Fruit fly (Drosophila melanogaster) whole organism, pupa: ENCODE measurements around the gene ND-51.

Experiments used
- CG10348 ChIP-seq: fragments of 200-800 bp; sonication (Bioruptor generic); IDR thresholded peaks from 2 replicates; pipeline ENCODE4 v1.3.6; 2022; ENCODE audit warnings: missing biosample characterization, missing genetic modification characterization
- CG12605 ChIP-seq: fragments of 200-800 bp; sonication (Bioruptor generic); IDR thresholded peaks from 2 replicates; pipeline ENCODE4 v1.3.6; 2022; ENCODE audit warnings: missing biosample characterization, missing genetic modification characterization
- CG13204 ChIP-seq: fragments of 200-800 bp; sonication (Bioruptor generic); optimal IDR thresholded peaks from 2 replicates; lab custom pipeline; 2018; ENCODE audit warnings: missing biosample characterization, mild to moderate bottlenecking, missing genetic modification characterization, moderate library complexity
- CG14655 ChIP-seq: fragments of 200-800 bp; sonication (Bioruptor generic); optimal IDR thresholded peaks from 3 replicates; lab custom pipeline; 2017; ENCODE audit warnings: mild to moderate bottlenecking, missing biosample characterization, missing genetic modification reagents, missing genetic modification characterization
- CG15710 ChIP-seq: fragments of 200-800 bp; sonication (Bioruptor generic); optimal IDR thresholded peaks from 2 replicates; lab custom pipeline; 2018; ENCODE audit warnings: missing biosample characterization, mild to moderate bottlenecking, missing genetic modification characterization, moderate library complexity
- CG17806 ChIP-seq: fragments of 200-800 bp; sonication (Bioruptor generic); optimal IDR thresholded peaks from 2 replicates; lab custom pipeline; 2018; ENCODE audit warnings: missing biosample characterization, mild to moderate bottlenecking, missing genetic modification characterization, moderate library complexity
- CG32121 ChIP-seq: fragments of 200-800 bp; sonication (Bioruptor generic); IDR thresholded peaks from 2 replicates; pipeline ENCODE4 v1.3.6; 2022; ENCODE audit warnings: missing biosample characterization, missing genetic modification characterization
- CG34367 ChIP-seq: fragments of 200-800 bp; sonication (Bioruptor generic); optimal IDR thresholded peaks from 2 replicates; lab custom pipeline; 2018; ENCODE audit warnings: missing biosample characterization, mild to moderate bottlenecking, missing genetic modification characterization
- CG4496 ChIP-seq: fragments of 200-800 bp; sonication (Bioruptor generic); IDR thresholded peaks from 3 replicates; pipeline ENCODE4 v1.3.6; 2022; ENCODE audit warnings: missing biosample characterization, missing genetic modification characterization
- CG8159 ChIP-seq: fragments of 200-800 bp; sonication (Bioruptor generic); optimal IDR thresholded peaks from 3 replicates; lab custom pipeline; 2018; ENCODE audit warnings: missing biosample characterization, mild to moderate bottlenecking, missing genetic modification characterization, moderate library complexity
- CG8301 ChIP-seq: fragments of 200-800 bp; sonication (Bioruptor generic); optimal IDR thresholded peaks from 2 replicates; lab custom pipeline; 2018; ENCODE audit warnings: missing biosample characterization, mild to moderate bottlenecking, missing genetic modification characterization
- CG9948 ChIP-seq: fragments of 200-800 bp; sonication (Bioruptor generic); optimal IDR thresholded peaks from 2 replicates; lab custom pipeline; 2018; ENCODE audit warnings: missing biosample characterization, mild to moderate bottlenecking, missing genetic modification characterization, moderate library complexity
- D1 ChIP-seq: fragments of 200-800 bp; sonication (Bioruptor generic); optimal IDR thresholded peaks from 2 replicates; lab custom pipeline; 2018; ENCODE audit warnings: missing biosample characterization, mild to moderate bottlenecking, missing genetic modification characterization, moderate library complexity
- EcR ChIP-seq: fragments of 200-800 bp; sonication (Bioruptor generic); optimal IDR thresholded peaks from 3 replicates; lab custom pipeline; 2019; ENCODE audit warnings: missing biosample characterization, missing genetic modification characterization, mild to moderate bottlenecking, moderate library complexity, missing genetic modification reagents
- Ets98B ChIP-seq: fragments of 200-800 bp; sonication (Bioruptor generic); IDR thresholded peaks from 2 replicates; pipeline ENCODE4 v1.3.6; 2022; ENCODE audit warnings: missing biosample characterization, missing genetic modification characterization
- Pif1A ChIP-seq: fragments of 200-800 bp; sonication (Bioruptor generic); optimal IDR thresholded peaks from 3 replicates; lab custom pipeline; 2016; ENCODE audit warnings: missing biosample characterization, missing genetic modification characterization
- Pif1B ChIP-seq: fragments of 200-800 bp; sonication (Bioruptor generic); optimal IDR thresholded peaks from 3 replicates; lab custom pipeline; 2016; ENCODE audit warnings: missing biosample characterization, missing genetic modification characterization
- Snoo ChIP-seq: fragments of 200-800 bp; sonication (Bioruptor generic); optimal IDR thresholded peaks from 3 replicates; lab custom pipeline; 2017; ENCODE audit warnings: missing biosample characterization, mild to moderate bottlenecking, missing genetic modification characterization, inconsistent platforms
- fd96Ca ChIP-seq: fragments of 200-800 bp; sonication (Bioruptor generic); IDR thresholded peaks from 3 replicates; pipeline ENCODE4 v1.3.6; 2022; ENCODE audit warnings: missing biosample characterization, missing genetic modification characterization
- gl ChIP-seq: fragments of 200-800 bp; sonication (Bioruptor generic); optimal IDR thresholded peaks from 2 replicates; lab custom pipeline; 2018; ENCODE audit warnings: missing biosample characterization, mild to moderate bottlenecking, missing genetic modification characterization
- rn ChIP-seq: fragments of 200-800 bp; sonication (Bioruptor generic); IDR thresholded peaks from 2 replicates; pipeline ENCODE4 v1.3.6; 2022; ENCODE audit warnings: missing biosample characterization, missing genetic modification characterization

ND-51 gene

DNA sequence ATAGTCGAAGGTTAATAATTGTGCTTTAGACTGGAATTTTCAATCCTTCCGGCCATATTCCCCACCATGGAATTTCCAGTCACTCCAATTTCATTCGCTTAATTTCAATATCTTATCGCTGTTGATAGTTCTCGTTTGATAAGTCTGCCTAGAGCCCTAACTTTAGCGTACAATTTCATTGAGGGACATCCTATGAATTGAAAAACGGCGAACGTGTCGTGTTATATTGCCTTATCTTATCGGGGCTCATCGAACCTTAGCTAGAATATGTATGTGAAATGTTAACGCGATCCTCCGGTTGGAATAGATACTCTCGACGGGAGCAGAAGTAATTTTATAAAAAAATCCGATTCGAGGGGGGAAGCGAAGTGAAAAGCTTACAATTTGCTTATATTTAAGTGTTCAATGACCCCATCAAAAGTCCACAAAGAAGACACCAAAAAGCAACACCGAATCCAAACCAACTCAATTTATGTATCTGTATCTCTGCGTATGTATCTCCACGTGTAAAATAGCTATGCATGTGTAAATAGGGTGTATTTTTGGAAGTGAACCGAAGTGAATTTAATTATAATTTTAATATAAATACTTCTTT lies 27.1 kb upstream of the ND-51 start:
- TF ChIP-seq fd96Ca: no peak
- no peak for TF ChIP-seq Pif1A
- no peak for TF ChIP-seq CG4496 (GFP tag; lab: Robert Waterston, UW)
- no peak for TF ChIP-seq CG12605 (GFP tag; lab: Robert Waterston, UW)
- TF ChIP-seq CG8159 (tag; lab: Kevin White, UChicago): no peak
- no peak for TF ChIP-seq rn (GFP tag; lab: Robert Waterston, UW)

DNA sequence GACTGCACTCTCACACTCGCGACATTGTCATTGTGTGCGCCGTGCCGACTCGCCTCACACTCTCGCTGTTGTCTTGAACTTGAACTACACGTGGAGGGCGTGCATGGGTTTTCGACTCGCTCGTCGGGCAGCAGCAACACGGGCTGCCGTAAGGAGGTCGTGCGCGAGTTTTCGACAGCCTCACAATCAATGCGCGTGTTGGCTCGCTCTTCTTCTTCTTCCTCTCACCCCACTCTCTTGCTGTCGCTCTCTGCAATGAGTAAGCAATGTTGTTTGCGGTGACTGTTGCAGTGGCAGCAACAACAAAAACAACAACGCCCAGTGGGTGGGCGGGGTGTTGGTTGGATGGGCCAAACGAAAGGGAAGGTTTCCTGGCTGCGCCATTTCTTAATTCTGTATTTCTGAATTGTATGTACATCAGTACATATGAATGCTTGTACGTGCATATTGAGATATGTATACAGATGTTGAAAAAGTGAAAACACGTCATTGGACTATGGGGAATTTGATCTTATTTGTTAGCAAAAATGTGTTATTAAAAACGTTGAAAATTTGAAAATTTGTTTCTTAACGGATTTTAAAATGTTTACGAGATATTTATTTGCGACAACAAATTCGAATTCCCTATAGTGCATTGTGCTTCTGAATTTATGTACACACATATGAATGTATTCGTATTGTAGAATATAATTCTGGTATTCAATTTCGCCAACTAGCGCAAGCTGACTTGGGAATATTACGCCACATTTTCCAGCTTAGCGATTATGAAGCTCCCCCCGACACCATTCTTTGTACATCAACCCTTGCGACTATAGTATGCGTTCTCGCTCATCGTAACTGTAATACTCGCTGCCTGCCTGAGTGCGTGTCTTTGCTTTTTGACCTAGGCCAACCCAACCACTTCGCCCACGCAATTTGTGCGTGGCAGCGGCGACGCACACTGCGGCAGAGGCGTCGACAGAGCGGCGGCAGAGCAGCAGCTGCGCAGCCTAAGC lies 26.1 kb upstream of the ND-51 start:
- TF ChIP-seq CG14655 (GFP tag; lab: Kevin White, UChicago): no peak
- TF ChIP-seq CG12605 (GFP tag; lab: Robert Waterston, UW): no peak; the same call in 1 of the 2 replicates
- TF ChIP-seq CG4496 (GFP tag; lab: Robert Waterston, UW): peak; percentile 93
- no peak for TF ChIP-seq D1 (tag; lab: Kevin White, UChicago)
- no peak for TF ChIP-seq CG8159 (tag; lab: Kevin White, UChicago)
- peak; percentile 99 for TF ChIP-seq EcR (GFP tag; lab: Kevin White, UChicago)
- TF ChIP-seq CG15710: no peak
- peak; percentile 40; the same call in 1 of the 2 replicates for TF ChIP-seq CG32121 (GFP tag; lab: Robert Waterston, UW)
- TF ChIP-seq Ets98B (GFP tag; lab: Robert Waterston, UW): peak; percentile 55
- no peak for TF ChIP-seq CG8301
- no peak for TF ChIP-seq Pif1A
- peak; percentile 83 for TF ChIP-seq CG13204 (GFP tag; lab: Kevin White, UChicago)
- TF ChIP-seq CG10348 (GFP tag; lab: Robert Waterston, UW): no peak
- TF ChIP-seq gl (tag; lab: Kevin White, UChicago): peak; percentile 45
- no peak for TF ChIP-seq CG17806 (tag; lab: Kevin White, UChicago)
- no peak for TF ChIP-seq Pif1B
- TF ChIP-seq CG34367: peak; percentile 2
- TF ChIP-seq fd96Ca: peak; percentile 73
- TF ChIP-seq Snoo (tag; lab: Kevin White, UChicago): peak; percentile 70
- TF ChIP-seq CG9948 (tag; lab: Kevin White, UChicago): peak; percentile 2
- TF ChIP-seq rn (GFP tag; lab: Robert Waterston, UW): no peak

DNA sequence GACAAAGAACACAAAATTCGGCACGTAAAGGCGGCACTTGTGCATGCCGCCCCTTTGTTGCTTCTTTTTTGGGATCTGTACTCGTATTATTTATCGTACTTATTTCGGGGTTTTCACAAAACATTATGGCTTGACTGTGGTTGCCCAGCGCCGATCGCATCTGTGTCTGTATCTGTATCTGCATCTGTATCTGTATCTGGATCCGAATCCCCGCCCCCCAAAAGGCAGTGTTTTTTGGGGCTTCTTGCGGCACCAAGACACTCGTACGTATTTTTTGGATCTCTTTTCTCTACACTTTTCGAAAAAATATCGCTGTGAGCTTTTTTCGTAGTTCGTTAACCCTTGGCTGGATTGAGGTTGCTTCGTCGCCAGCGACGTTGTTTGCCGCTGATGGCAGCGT lies 25.1 kb upstream of the ND-51 start:
- TF ChIP-seq rn (GFP tag; lab: Robert Waterston, UW): no peak
- TF ChIP-seq CG32121 (GFP tag; lab: Robert Waterston, UW): no peak
- no peak for TF ChIP-seq CG15710
- TF ChIP-seq CG34367: no peak
- TF ChIP-seq CG8301: no peak
- no peak for TF ChIP-seq CG12605 (GFP tag; lab: Robert Waterston, UW)
- no peak for TF ChIP-seq Snoo (tag; lab: Kevin White, UChicago)
- TF ChIP-seq CG4496 (GFP tag; lab: Robert Waterston, UW): no peak
- TF ChIP-seq CG10348 (GFP tag; lab: Robert Waterston, UW): no peak
- no peak for TF ChIP-seq CG13204 (GFP tag; lab: Kevin White, UChicago)

DNA sequence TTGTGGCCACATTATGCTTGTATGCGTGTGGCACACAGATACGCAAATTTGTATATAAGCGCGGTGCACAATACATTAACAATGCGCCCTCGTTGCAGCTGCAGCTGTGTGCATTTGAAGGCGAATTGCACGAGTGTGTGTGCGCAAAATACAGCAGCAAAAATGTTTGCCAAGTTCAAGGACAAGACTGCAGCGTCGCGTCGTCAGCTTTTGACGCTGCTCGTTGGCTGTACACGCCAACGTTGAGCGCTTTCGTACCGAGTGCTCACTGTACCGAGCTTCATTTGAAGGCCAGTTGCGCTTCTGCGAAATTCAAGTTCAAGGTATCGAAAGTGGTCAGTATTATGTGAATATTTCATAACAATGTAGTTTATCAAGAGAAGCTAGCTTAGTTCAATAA lies 24.2 kb upstream of the ND-51 start:
- no peak for TF ChIP-seq gl (tag; lab: Kevin White, UChicago)
- no peak for TF ChIP-seq Pif1A
- TF ChIP-seq CG10348 (GFP tag; lab: Robert Waterston, UW): no peak
- no peak for TF ChIP-seq CG9948 (tag; lab: Kevin White, UChicago)
- no peak for TF ChIP-seq CG12605 (GFP tag; lab: Robert Waterston, UW)
- TF ChIP-seq fd96Ca: no peak
- no peak for TF ChIP-seq CG14655 (GFP tag; lab: Kevin White, UChicago)
- TF ChIP-seq Ets98B (GFP tag; lab: Robert Waterston, UW): no peak
- no peak for TF ChIP-seq rn (GFP tag; lab: Robert Waterston, UW)
- TF ChIP-seq CG17806 (tag; lab: Kevin White, UChicago): no peak
- TF ChIP-seq CG32121 (GFP tag; lab: Robert Waterston, UW): no peak
- TF ChIP-seq Snoo (tag; lab: Kevin White, UChicago): no peak
- TF ChIP-seq D1 (tag; lab: Kevin White, UChicago): no peak
- no peak for TF ChIP-seq CG8159 (tag; lab: Kevin White, UChicago)
- no peak for TF ChIP-seq Pif1B
- TF ChIP-seq CG34367: no peak
- TF ChIP-seq CG8301: no peak

DNA sequence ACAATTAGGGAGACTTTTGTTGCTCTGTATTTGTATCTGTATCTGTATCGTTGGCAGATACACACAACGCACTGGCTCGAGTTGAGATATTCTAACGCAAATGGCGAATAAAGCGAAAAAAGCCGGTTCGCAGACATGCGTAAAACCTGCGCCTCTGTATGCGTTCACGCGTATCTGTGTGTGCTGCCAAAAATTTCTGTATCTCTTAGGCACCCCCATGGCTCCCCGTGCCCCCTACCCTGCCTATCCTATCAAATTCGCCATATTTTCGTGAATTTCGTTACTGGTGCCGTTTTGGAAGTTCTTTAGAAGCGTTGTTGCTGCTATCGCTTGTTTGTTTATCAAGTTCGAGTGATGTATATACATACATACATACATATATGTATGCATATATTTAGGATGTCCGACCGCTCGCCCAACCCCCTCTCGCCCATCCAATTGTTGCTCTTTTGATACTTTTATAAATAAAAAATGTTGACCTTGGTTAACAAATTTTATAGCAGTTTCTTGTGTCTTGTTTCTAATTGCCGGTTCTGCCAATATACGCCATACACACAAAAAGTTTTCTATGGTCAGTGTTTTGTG lies 23.3 kb upstream of the ND-51 start:
- TF ChIP-seq fd96Ca (no peak), D1 (tag; lab: Kevin White, UChicago) (no peak), CG8301 (no peak), gl (tag; lab: Kevin White, UChicago) (no peak), Pif1A (no peak), EcR (GFP tag; lab: Kevin White, UChicago) (no peak), CG13204 (GFP tag; lab: Kevin White, UChicago) (no peak), CG12605 (GFP tag; lab: Robert Waterston, UW) (no peak), Pif1B (no peak)
- TF ChIP-seq, all 21 proteins: peak for 0
